Fruit fly (Drosophila melanogaster) whole organism, embryonic: ENCODE measurements around the gene Pat1.

Experiments
- Antp ChIP-seq: fragments of 200-800 bp; sonication (Bioruptor generic); optimal IDR thresholded peaks from 3 replicates; lab custom pipeline; 2016; ENCODE audit warnings: missing biosample characterization, missing genetic modification characterization
- Atf-2 ChIP-seq: fragments of 200-800 bp; sonication (Bioruptor generic); optimal IDR thresholded peaks from 2 replicates; lab custom pipeline; 2016; ENCODE audit warnings: missing biosample characterization, missing genetic modification characterization
- CG10274 ChIP-seq: fragments of 200-800 bp; sonication (Bioruptor generic); optimal IDR thresholded peaks from 3 replicates; lab custom pipeline; 2017; ENCODE audit warnings: missing biosample characterization, mild to moderate bottlenecking, missing genetic modification characterization
- CG10321 ChIP-seq: fragments of 200-800 bp; sonication (Bioruptor generic); IDR thresholded peaks from 2 replicates; pipeline ENCODE4 v1.3.6; 2022; ENCODE audit warnings: missing biosample characterization, missing genetic modification characterization
- CG11093 ChIP-seq: fragments of 200-800 bp; sonication (Bioruptor generic); IDR thresholded peaks from 3 replicates; pipeline ENCODE4 v1.3.6; 2022; ENCODE audit warnings: missing biosample characterization, missing genetic modification characterization
- CG11504 ChIP-seq: fragments of 200-800 bp; sonication (Bioruptor generic); optimal IDR thresholded peaks from 3 replicates; lab custom pipeline; 2019; ENCODE audit warnings: missing biosample characterization, mild to moderate bottlenecking, missing genetic modification characterization, moderate library complexity
- CG13123 ChIP-seq: fragments of 200-800 bp; sonication (Bioruptor generic); optimal IDR thresholded peaks from 2 replicates; lab custom pipeline; 2016; ENCODE audit warnings: missing biosample characterization, missing genetic modification characterization
- CG14667 ChIP-seq: fragments of 200-800 bp; sonication (Bioruptor generic); IDR thresholded peaks from 2 replicates; pipeline ENCODE4 v1.3.6; 2022; ENCODE audit warnings: missing biosample characterization, missing genetic modification characterization
- CG1832 ChIP-seq: fragments of 200-800 bp; sonication (Bioruptor generic); optimal IDR thresholded peaks from 2 replicates; lab custom pipeline; 2017; ENCODE audit warnings: missing biosample characterization, mild to moderate bottlenecking, missing genetic modification characterization, inconsistent platforms
- CG2678 ChIP-seq: fragments of 200-800 bp; sonication (Bioruptor generic); optimal IDR thresholded peaks from 3 replicates; lab custom pipeline; 2019; ENCODE audit warnings: missing biosample characterization, mild to moderate bottlenecking, missing genetic modification characterization, moderate library complexity
- CG34376 ChIP-seq: fragments of 200-800 bp; sonication (Bioruptor generic); optimal IDR thresholded peaks from 2 replicates; lab custom pipeline; 2018; ENCODE audit warnings: missing biosample characterization, mild to moderate bottlenecking, missing genetic modification characterization
- CG4282 ChIP-seq: fragments of 200-800 bp; sonication (Bioruptor generic); optimal IDR thresholded peaks from 2 replicates; lab custom pipeline; 2016; ENCODE audit warnings: missing biosample characterization, missing genetic modification characterization
- CG4404 ChIP-seq: fragments of 200-800 bp; sonication (Bioruptor generic); IDR thresholded peaks from 2 replicates; pipeline ENCODE4 v1.3.6; 2022; ENCODE audit warnings: missing biosample characterization, missing genetic modification characterization
- CG5953 ChIP-seq: fragments of 200-800 bp; sonication (Bioruptor generic); IDR thresholded peaks from 2 replicates; pipeline ENCODE4 v1.3.6; 2022; ENCODE audit warnings: missing biosample characterization, missing genetic modification characterization
- CG8290 ChIP-seq, 3 experiments: fragments of 200-800 bp; sonication (Bioruptor generic); optimal IDR thresholded peaks; 2 replicates each; lab custom pipeline; 2016 to 2019; ENCODE audit warnings: missing biosample characterization in 3 of 3, missing genetic modification characterization in 3 of 3, mild to moderate bottlenecking in 2 of 3, moderate library complexity in 1 of 3
- CG8765 ChIP-seq: fragments of 200-800 bp; sonication (Bioruptor generic); IDR thresholded peaks from 2 replicates; pipeline ENCODE4 v1.3.6; 2022; ENCODE audit warnings: missing biosample characterization, missing genetic modification characterization
- CG9609 ChIP-seq: fragments of 200-800 bp; sonication (Bioruptor generic); optimal IDR thresholded peaks from 3 replicates; lab custom pipeline; 2016; ENCODE audit warnings: missing biosample characterization, missing genetic modification characterization
- Camta ChIP-seq: fragments of 200-800 bp; sonication (Bioruptor generic); optimal IDR thresholded peaks from 2 replicates; lab custom pipeline; 2016; ENCODE audit warnings: missing biosample characterization, missing genetic modification characterization
- Gug ChIP-seq: fragments of 200-800 bp; sonication (Bioruptor generic); IDR thresholded peaks from 4 replicates; pipeline ENCODE4 v1.3.6; 2022; ENCODE audit warnings: missing biosample characterization, missing genetic modification characterization
- H2.0 ChIP-seq: fragments of 200-800 bp; sonication (Bioruptor generic); IDR thresholded peaks from 2 replicates; pipeline ENCODE4 v1.3.6; 2022; ENCODE audit warnings: missing biosample characterization, missing genetic modification characterization
- HLH3B ChIP-seq: fragments of 200-800 bp; sonication (Bioruptor generic); IDR thresholded peaks from 2 replicates; pipeline ENCODE4 v1.3.6; 2022; ENCODE audit warnings: missing biosample characterization, missing genetic modification characterization
- HLH54F ChIP-seq: fragments of 200-800 bp; sonication (Bioruptor generic); optimal IDR thresholded peaks from 3 replicates; lab custom pipeline; 2016; ENCODE audit warnings: missing biosample characterization, missing genetic modification characterization
- Hey ChIP-seq: fragments of 200-800 bp; sonication (Bioruptor generic); optimal IDR thresholded peaks from 3 replicates; lab custom pipeline; 2018; ENCODE audit warnings: missing biosample characterization, mild to moderate bottlenecking, missing genetic modification characterization
- HmgZ ChIP-seq: fragments of 200-800 bp; sonication (Bioruptor generic); optimal IDR thresholded peaks from 2 replicates; lab custom pipeline; 2018; ENCODE audit warnings: missing biosample characterization, mild to moderate bottlenecking, missing genetic modification characterization
- Hr3 ChIP-seq: fragments of 200-800 bp; sonication (Bioruptor generic); optimal IDR thresholded peaks from 3 replicates; lab custom pipeline; 2016; ENCODE audit warnings: missing biosample characterization, missing genetic modification characterization
- Hr39 ChIP-seq: fragments of >200 bp; optimal IDR thresholded peaks from 2 replicates; lab custom pipeline; 2017
- Lpt ChIP-seq: fragments of >200 bp; optimal IDR thresholded peaks from 2 replicates; lab custom pipeline; 2018; ENCODE audit warnings: missing biosample characterization, missing genetic modification characterization
- Max ChIP-seq: fragments of 200-800 bp; sonication (Bioruptor generic); optimal IDR thresholded peaks from 2 replicates; lab custom pipeline; 2016; ENCODE audit warnings: missing biosample characterization, mild to moderate bottlenecking, missing genetic modification characterization
- Optix ChIP-seq: fragments of 200-800 bp; sonication (Bioruptor generic); IDR thresholded peaks from 3 replicates; pipeline ENCODE4 v1.3.6; 2022; ENCODE audit warnings: missing biosample characterization, missing genetic modification characterization
- Rfx ChIP-seq: fragments of 200-800 bp; sonication (Bioruptor generic); IDR thresholded peaks from 2 replicates; pipeline ENCODE4 v1.3.6; 2022; ENCODE audit warnings: missing biosample characterization, missing genetic modification characterization
- Tbp ChIP-seq: fragments of >200 bp; optimal IDR thresholded peaks from 2 replicates; lab custom pipeline; 2018; ENCODE audit warnings: missing biosample characterization, missing genetic modification characterization
- ap ChIP-seq: fragments of 200-800 bp; sonication (Bioruptor generic); IDR thresholded peaks from 2 replicates; pipeline ENCODE4 v1.3.6; 2022; ENCODE audit warnings: missing biosample characterization, missing genetic modification characterization
- ash1 ChIP-seq: fragments of 200-800 bp; sonication (Bioruptor generic); optimal IDR thresholded peaks from 2 replicates; lab custom pipeline; 2018; ENCODE audit warnings: missing biosample characterization, mild to moderate bottlenecking, missing genetic modification characterization
- fd96Cb ChIP-seq: fragments of 200-800 bp; sonication (Bioruptor generic); optimal IDR thresholded peaks from 2 replicates; lab custom pipeline; 2018; ENCODE audit warnings: missing biosample characterization, mild to moderate bottlenecking, missing genetic modification characterization, moderate library complexity
- gro ChIP-seq: fragments of 200-800 bp; sonication (Bioruptor generic); optimal IDR thresholded peaks from 2 replicates; lab custom pipeline; 2016; ENCODE audit warnings: missing biosample characterization, missing genetic modification characterization
- ham ChIP-seq: fragments of 200-800 bp; sonication (Bioruptor generic); IDR thresholded peaks from 2 replicates; pipeline ENCODE4 v1.3.6; 2022; ENCODE audit warnings: missing biosample characterization, missing genetic modification characterization
- her ChIP-seq: fragments of 200-800 bp; sonication (Bioruptor generic); optimal IDR thresholded peaks from 2 replicates; lab custom pipeline; 2016; ENCODE audit warnings: missing biosample characterization, missing genetic modification characterization
- hkb ChIP-seq, 2 experiments: fragments of 200-800 bp in 1 of 2; fragments of >200 bp in 1 of 2; sonication (Bioruptor generic) in 1 of 2; IDR thresholded peaks in 1 of 2; optimal IDR thresholded peaks in 1 of 2; 2 replicates each; pipeline versions ENCODE4 v1.3.6 to Lab custom; 2017 to 2022; ENCODE audit warnings: missing biosample characterization in 1 of 2, missing genetic modification characterization in 1 of 2
- klu ChIP-seq: fragments of 200-800 bp; sonication (Bioruptor generic); IDR thresholded peaks from 2 replicates; pipeline ENCODE4 v1.3.6; 2022; ENCODE audit warnings: missing biosample characterization, missing genetic modification characterization
- oc ChIP-seq: fragments of 200-800 bp; sonication (Bioruptor generic); optimal IDR thresholded peaks from 2 replicates; lab custom pipeline; 2018; ENCODE audit warnings: missing biosample characterization, mild to moderate bottlenecking, missing genetic modification characterization, moderate library complexity
- otp ChIP-seq: fragments of 200-800 bp; sonication (Bioruptor generic); IDR thresholded peaks from 3 replicates; pipeline ENCODE4, ENCODE4 v1.3.6; 2022; ENCODE audit warnings: missing biosample characterization, missing genetic modification characterization
- pan ChIP-seq, 4 experiments: fragments of >200 bp in 3 of 4; fragments of 200-800 bp in 1 of 4; sonication (Bioruptor generic) in 1 of 4; optimal IDR thresholded peaks in 3 of 4; IDR thresholded peaks in 1 of 4; 2 replicates each; pipeline versions ENCODE4 v1.3.6 to Lab custom; 2017 to 2022; ENCODE audit warnings: missing biosample characterization in 2 of 4, missing genetic modification characterization in 2 of 4, mixed read lengths in 1 of 4
- pho ChIP-seq: fragments of 200-800 bp; sonication (Bioruptor generic); optimal IDR thresholded peaks from 2 replicates; lab custom pipeline; 2016; ENCODE audit warnings: missing biosample characterization, missing genetic modification characterization
- row ChIP-seq: fragments of 200-800 bp; sonication (Bioruptor generic); IDR thresholded peaks from 3 replicates; pipeline ENCODE4 v1.3.6; 2022; ENCODE audit warnings: missing biosample characterization, missing genetic modification characterization
- sisA ChIP-seq: fragments of 200-800 bp; sonication (Bioruptor generic); IDR thresholded peaks from 2 replicates; pipeline ENCODE4 v1.3.6; 2022; ENCODE audit warnings: missing biosample characterization, missing genetic modification characterization
- slbo ChIP-seq: fragments of 200-800 bp; sonication (Bioruptor generic); IDR thresholded peaks from 2 replicates; pipeline ENCODE4 v1.3.6; 2022; ENCODE audit warnings: missing biosample characterization, missing genetic modification characterization
- trh ChIP-seq: fragments of 200-800 bp; sonication (Bioruptor generic); optimal IDR thresholded peaks from 2 replicates; lab custom pipeline; 2016; ENCODE audit warnings: missing biosample characterization, missing genetic modification characterization
- ttk ChIP-seq: fragments of 200-800 bp; sonication (Bioruptor generic); IDR thresholded peaks from 2 replicates; pipeline ENCODE4 v2.1.2; 2022; ENCODE audit warnings: missing biosample characterization, missing genetic modification characterization
- unc-4 ChIP-seq: fragments of 200-800 bp; sonication (Bioruptor generic); IDR thresholded peaks from 2 replicates; pipeline ENCODE4 v1.3.6; 2022; ENCODE audit warnings: missing biosample characterization, missing genetic modification characterization; ENCODE audit not compliant: partially characterized antibody
- zfh1 ChIP-seq: fragments of 200-800 bp; sonication (Bioruptor generic); IDR thresholded peaks from 3 replicates; pipeline ENCODE4 v1.3.6; 2022; ENCODE audit warnings: missing biosample characterization, missing genetic modification characterization

Gene Pat1

DNA sequence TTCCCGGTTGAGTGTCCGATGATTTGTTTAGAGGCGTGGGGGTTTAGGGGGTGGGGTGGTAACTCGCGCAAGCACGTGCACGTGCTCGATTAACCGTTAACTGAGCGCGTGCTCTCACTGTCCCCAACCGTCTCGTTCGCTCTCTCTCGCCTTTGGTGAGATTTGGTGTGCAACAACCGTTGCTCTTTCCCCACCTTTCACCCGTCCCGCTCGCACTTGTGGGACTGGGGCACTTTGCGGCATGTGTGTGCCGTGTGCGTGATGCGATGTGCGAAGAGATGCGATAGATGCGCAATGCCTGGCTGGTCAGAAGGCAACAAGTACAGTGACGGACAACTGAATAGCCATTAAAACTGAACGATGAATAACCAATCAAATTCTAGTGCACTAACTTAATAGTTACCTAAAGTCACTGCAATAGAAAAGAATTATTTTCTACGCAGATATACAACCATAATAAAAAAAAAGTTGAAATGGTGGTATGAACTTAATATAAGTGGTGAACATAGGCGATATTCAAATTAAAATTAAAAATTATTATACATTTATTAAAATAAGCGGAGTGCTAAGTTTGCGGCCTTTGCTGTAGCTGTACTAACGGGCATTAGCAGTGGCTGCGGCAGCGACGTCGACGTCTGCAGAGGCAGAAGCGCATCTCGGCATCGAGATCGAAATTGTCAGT lies 19.2 kb upstream of the Pat1 start (continued):
- TF ChIP-seq CG4404 (GFP tag; lab: Robert Waterston, UW) (peak; percentile 75), unc-4 (GFP tag; lab: Robert Waterston, UW) (no peak), CG4282 (GFP tag; lab: Kevin White, UChicago) (no peak), ham (GFP tag; lab: Robert Waterston, UW) (no peak), CG5953 (peak; percentile 73; the same call in 1 of the 2 replicates), Max (GFP tag; lab: Kevin White, UChicago) (peak; percentile 52), klu (GFP tag; lab: Robert Waterston, UW) (peak; percentile 61; the same call in 1 of the 2 replicates), her (GFP tag; lab: Kevin White, UChicago) (no peak), CG8290 (GFP tag; optimal IDR thresholded peaks at IDR 0.05; lab: Kevin White, UChicago) (no peak), CG8290 (tag; optimal IDR thresholded peaks at IDR 0.05; lab: Kevin White, UChicago) (peak; percentile 17 to 62), CG1832 (GFP tag; lab: Kevin White, UChicago) (peak; percentile 74), trh (GFP tag; lab: Kevin White, UChicago) (peak; percentile 53), Camta (GFP tag; lab: Kevin White, UChicago) (peak; percentile 34), ash1 (GFP tag; lab: Kevin White, UChicago) (no peak), Hr3 (GFP tag; lab: Kevin White, UChicago) (peak; percentile 84), Lpt (no peak), CG8765 (GFP tag; lab: Robert Waterston, UW) (peak; percentile 31; the same call in 1 of the 2 replicates), CG10274 (peak; percentile 62), pho (peak; percentile 45), Hey (tag; lab: Kevin White, UChicago) (no peak), Rfx (GFP tag; lab: Robert Waterston, UW) (peak; percentile 57; the same call in 1 of the 2 replicates), CG34376 (GFP tag; lab: Kevin White, UChicago) (peak; percentile 22), slbo (GFP tag; lab: Robert Waterston, UW) (peak; percentile 69), sisA (GFP tag; lab: Robert Waterston, UW) (peak; percentile 80), CG9609 (GFP tag; lab: Kevin White, UChicago) (no peak), HLH3B (GFP tag; lab: Robert Waterston, UW) (peak; percentile 88), HLH54F (GFP tag; lab: Kevin White, UChicago) (no peak), fd96Cb (peak; percentile 92), hkb (optimal IDR thresholded peaks at IDR 0.05; lab: Kevin White, UChicago) (no peak), hkb (GFP tag; IDR thresholded peaks at IDR 0.05; lab: Robert Waterston, UW) (peak; percentile 92), zfh1 (peak; percentile 88), CG2678 (tag; lab: Kevin White, UChicago) (peak; percentile 94), Optix (GFP tag; lab: Robert Waterston, UW) (peak; percentile 43; the same call in 1 of the 3 replicates), ttk (peak; percentile 77), HmgZ (tag; lab: Kevin White, UChicago) (peak; percentile 59), Tbp (no peak), CG13123 (GFP tag; lab: Kevin White, UChicago) (peak; percentile 53), row (GFP tag; lab: Robert Waterston, UW) (peak; percentile 91), CG11504 (tag; lab: Kevin White, UChicago) (peak; percentile 93), gro (GFP tag; lab: Kevin White, UChicago) (no peak), CG14667 (GFP tag; lab: Robert Waterston, UW) (peak; percentile 57), Atf-2 (GFP tag; lab: Kevin White, UChicago) (peak; percentile 15), Hr39 (lab: Kevin White, UChicago) (no peak), CG10321 (peak; percentile 41; the same call in 1 of the 2 replicates), CG11093 (GFP tag; lab: Robert Waterston, UW) (peak; percentile 81; the same call in 1 of the 3 replicates), Antp (peak; percentile 35), H2.0 (peak; percentile 79), pan (optimal IDR thresholded peaks at IDR 0.05; lab: Kevin White, UChicago) (no peak), pan (GFP tag; optimal IDR thresholded peaks at IDR 0.05 in 1 of 2, IDR thresholded peaks at IDR 0.05 in 1 of 2) (peak in 1 of 2 experiments; percentile 76), Gug (GFP tag; lab: Robert Waterston, UW) (peak; percentile 49), otp (0 out of 3 replicates have a peak, but pooled peaks have one; percentile 47), ap (GFP tag; lab: Robert Waterston, UW) (peak; percentile 80), oc (peak; percentile 87)
